Worm (Caenorhabditis elegans) whole organism, L1 larva: ENCODE data around the gene snb-2.
A peak's percentile ranks its signal among the peaks of the same experiment; 100 is the strongest.

Experiments used
- C34B4.2 ChIP-seq: sonication (generic microtip); optimal IDR thresholded peaks from 2 replicates; lab custom pipeline; 2017; ENCODE audit warnings: mild to moderate bottlenecking, missing genetic modification characterization, missing compliant biosample characterization
- F16B12.6 ChIP-seq: fragments of 150-350 bp; optimal IDR thresholded peaks from 2 replicates; lab custom pipeline; 2014; ENCODE audit warnings: missing biosample characterization, missing genetic modification characterization
- Y116A8C.19 ChIP-seq: sonication (generic microtip); optimal IDR thresholded peaks from 2 replicates; lab custom pipeline; 2016; ENCODE audit warnings: missing compliant biosample characterization, missing genetic modification characterization, borderline replicate concordance
- aly-2 ChIP-seq: fragments of 150-350 bp; optimal IDR thresholded peaks from 2 replicates; lab custom pipeline; 2014; ENCODE audit warnings: missing biosample characterization, missing genetic modification characterization
- ama-1 ChIP-seq: fragments of 150-350 bp; optimal IDR thresholded peaks from 2 replicates; lab custom pipeline; 2014
- ceh-63 ChIP-seq: fragments of 200-800 bp; sonication (Bioruptor generic); optimal IDR thresholded peaks from 2 replicates; lab custom pipeline; 2018; ENCODE audit warnings: mild to moderate bottlenecking, missing genetic modification characterization, missing compliant biosample characterization
- ceh-8 ChIP-seq: fragments of 200-800 bp; sonication (Bioruptor generic); optimal IDR thresholded peaks from 2 replicates; lab custom pipeline; 2018; ENCODE audit warnings: mild to moderate bottlenecking, missing genetic modification characterization, moderate library complexity, missing compliant biosample characterization
- ceh-82 ChIP-seq, 3 experiments: fragments of 150-350 bp in 1 of 3; sonication (generic microtip) in 2 of 3; optimal IDR thresholded peaks; 2 replicates each; lab custom pipeline; 2014 to 2017; ENCODE audit warnings: missing biosample characterization in 3 of 3, missing genetic modification characterization in 3 of 3
- ces-1 ChIP-seq: fragments of 150-350 bp; optimal IDR thresholded peaks from 2 replicates; lab custom pipeline; 2014; ENCODE audit warnings: missing biosample characterization, missing genetic modification reagents, missing genetic modification characterization
- dpl-1 ChIP-seq, 3 experiments: fragments of 150-350 bp in 2 of 3; sonication (generic microtip) in 1 of 3; optimal IDR thresholded peaks; 2 replicates each; lab custom pipeline; 2014 to 2017; ENCODE audit warnings: missing biosample characterization in 3 of 3, missing genetic modification characterization in 3 of 3, missing genetic modification reagents in 3 of 3
- dsc-1 ChIP-seq: sonication (generic microtip); optimal IDR thresholded peaks from 2 replicates; lab custom pipeline; 2016; ENCODE audit warnings: mild to moderate bottlenecking, missing genetic modification characterization, missing compliant biosample characterization
- efl-3 ChIP-seq: fragments of 200-800 bp; sonication (Bioruptor generic); optimal IDR thresholded peaks from 2 replicates; lab custom pipeline; 2018; ENCODE audit warnings: mild to moderate bottlenecking, missing genetic modification characterization, missing compliant biosample characterization
- elt-2 ChIP-seq: sonication (generic microtip); optimal IDR thresholded peaks from 2 replicates; lab custom pipeline; 2016; ENCODE audit warnings: missing genetic modification characterization, mild to moderate bottlenecking, inconsistent platforms, missing compliant biosample characterization, missing genetic modification reagents
- elt-3 ChIP-seq, 6 experiments: fragments of 150-350 bp in 1 of 6; sonication (generic microtip); optimal IDR thresholded peaks; 2 replicates each; lab custom pipeline; 2017 to 2018; ENCODE audit warnings: missing biosample characterization in 6 of 6, missing genetic modification characterization in 6 of 6, inconsistent platforms in 1 of 6
- ets-5 ChIP-seq: fragments of 200-800 bp; sonication (Bioruptor generic); IDR thresholded peaks from 2 replicates; pipeline ENCODE4 v1.3.6; 2022; ENCODE audit warnings: missing genetic modification characterization, missing compliant biosample characterization
- fkh-10 ChIP-seq: sonication (generic microtip); optimal IDR thresholded peaks from 2 replicates; lab custom pipeline; 2017; ENCODE audit warnings: missing biosample characterization, missing genetic modification reagents, missing genetic modification characterization
- fkh-8 ChIP-seq: sonication (generic microtip); optimal IDR thresholded peaks from 2 replicates; lab custom pipeline; 2016; ENCODE audit warnings: mild to moderate bottlenecking, missing genetic modification characterization, missing compliant biosample characterization
- fos-1 ChIP-seq: fragments of 150-350 bp; optimal IDR thresholded peaks from 2 replicates; lab custom pipeline; 2014; ENCODE audit warnings: missing biosample characterization, missing genetic modification characterization
- hlh-17 ChIP-seq: fragments of 200-800 bp; sonication (Bioruptor generic); optimal IDR thresholded peaks from 2 replicates; lab custom pipeline; 2018; ENCODE audit warnings: missing genetic modification characterization, mild to moderate bottlenecking, missing compliant biosample characterization, moderate library complexity, borderline replicate concordance
- hlh-4 ChIP-seq: sonication (generic microtip); optimal IDR thresholded peaks from 2 replicates; lab custom pipeline; 2016; ENCODE audit warnings: mild to moderate bottlenecking, missing genetic modification characterization, missing compliant biosample characterization
- isw-1 ChIP-seq: fragments of 200-800 bp; sonication (Bioruptor generic); IDR thresholded peaks from 2 replicates; pipeline ENCODE4 v1.3.6; 2022; ENCODE audit warnings: missing genetic modification characterization, missing compliant biosample characterization
- lin-13 ChIP-seq: fragments of 150-350 bp; optimal IDR thresholded peaks from 2 replicates; lab custom pipeline; 2014; ENCODE audit warnings: missing biosample characterization, missing genetic modification reagents, missing genetic modification characterization
- lin-14 ChIP-seq: fragments of 200-800 bp; sonication (Bioruptor generic); optimal IDR thresholded peaks from 2 replicates; lab custom pipeline; 2018; ENCODE audit warnings: mild to moderate bottlenecking, missing genetic modification characterization, moderate library complexity, missing compliant biosample characterization
- lin-39 ChIP-seq: fragments of 150-350 bp; optimal IDR thresholded peaks from 2 replicates; lab custom pipeline; 2014; ENCODE audit warnings: missing biosample characterization, missing genetic modification reagents, missing genetic modification characterization
- lir-3 ChIP-seq: sonication (generic microtip); optimal IDR thresholded peaks from 2 replicates; lab custom pipeline; 2016; ENCODE audit warnings: mild to moderate bottlenecking, missing genetic modification characterization, moderate library complexity, missing compliant biosample characterization; ENCODE audit not compliant: poor library complexity
- lsy-2 ChIP-seq, 2 experiments: fragments of 150-350 bp; optimal IDR thresholded peaks; 2 replicates each; lab custom pipeline; 2014; ENCODE audit warnings: missing biosample characterization in 2 of 2, missing genetic modification characterization in 2 of 2
- mdl-1 ChIP-seq, 2 experiments: fragments of 150-350 bp; optimal IDR thresholded peaks; 2 replicates each; lab custom pipeline; 2014 to 2017; ENCODE audit warnings: missing biosample characterization in 2 of 2, missing genetic modification characterization in 2 of 2, inconsistent platforms in 1 of 2
- mef-2 ChIP-seq: fragments of 150-350 bp; optimal IDR thresholded peaks from 2 replicates; lab custom pipeline; 2014; ENCODE audit warnings: missing biosample characterization, missing genetic modification characterization
- nhr-11 ChIP-seq: fragments of 150-350 bp; optimal IDR thresholded peaks from 2 replicates; lab custom pipeline; 2014; ENCODE audit warnings: missing biosample characterization, missing genetic modification characterization
- nhr-12 ChIP-seq: sonication (generic microtip); optimal IDR thresholded peaks from 2 replicates; lab custom pipeline; 2017; ENCODE audit warnings: missing biosample characterization, missing genetic modification characterization
- nhr-19 ChIP-seq: fragments of 200-800 bp; sonication (Bioruptor generic); conservative IDR thresholded peaks from 2 replicates; pipeline ENCODE4 v1.3.6; 2022; ENCODE audit warnings: missing genetic modification characterization, missing compliant biosample characterization
- nhr-20 ChIP-seq: sonication (generic microtip); optimal IDR thresholded peaks from 2 replicates; lab custom pipeline; 2016; ENCODE audit warnings: mild to moderate bottlenecking, missing genetic modification characterization, missing compliant biosample characterization
- nhr-237 ChIP-seq: fragments of 150-350 bp; optimal IDR thresholded peaks from 2 replicates; lab custom pipeline; 2014; ENCODE audit warnings: missing biosample characterization, missing genetic modification characterization
- nhr-71 ChIP-seq: sonication (generic microtip); optimal IDR thresholded peaks from 2 replicates; lab custom pipeline; 2016; ENCODE audit warnings: mild to moderate bottlenecking, missing genetic modification characterization, moderate library complexity, missing compliant biosample characterization
- nhr-77 ChIP-seq: fragments of 150-350 bp; optimal IDR thresholded peaks from 2 replicates; lab custom pipeline; 2014; ENCODE audit warnings: missing biosample characterization, missing genetic modification characterization
- nhr-84 ChIP-seq: sonication (generic microtip); optimal IDR thresholded peaks from 2 replicates; lab custom pipeline; 2017; ENCODE audit warnings: missing biosample characterization, missing genetic modification characterization
- pag-3 ChIP-seq: sonication (generic microtip); optimal IDR thresholded peaks from 2 replicates; lab custom pipeline; 2017; ENCODE audit warnings: missing genetic modification characterization, mild to moderate bottlenecking, missing compliant biosample characterization, antibody characterized with exemption, borderline replicate concordance; ENCODE audit not compliant: insufficient read depth
- pax-3 ChIP-seq: fragments of 200-800 bp; sonication (Bioruptor generic); optimal IDR thresholded peaks from 2 replicates; lab custom pipeline; 2018; ENCODE audit warnings: mild to moderate bottlenecking, missing genetic modification characterization, moderate library complexity, missing compliant biosample characterization
- skn-1 ChIP-seq: fragments of 150-350 bp; optimal IDR thresholded peaks from 2 replicates; lab custom pipeline; 2014; ENCODE audit warnings: missing biosample characterization, missing genetic modification characterization
- sox-4 ChIP-seq: sonication (generic microtip); optimal IDR thresholded peaks from 2 replicates; lab custom pipeline; 2016; ENCODE audit warnings: missing genetic modification characterization, missing compliant biosample characterization
- swsn-7 ChIP-seq: sonication (generic microtip); optimal IDR thresholded peaks from 2 replicates; lab custom pipeline; 2016; ENCODE audit warnings: missing genetic modification characterization, missing compliant biosample characterization
- tlp-1 ChIP-seq: fragments of 150-350 bp; optimal IDR thresholded peaks from 2 replicates; lab custom pipeline; 2014; ENCODE audit warnings: missing biosample characterization, missing genetic modification characterization
- unc-130 ChIP-seq: fragments of 150-350 bp; optimal IDR thresholded peaks from 2 replicates; lab custom pipeline; 2017; ENCODE audit warnings: missing biosample characterization, missing genetic modification characterization, inconsistent platforms
- unc-30 ChIP-seq: sonication (generic microtip); optimal IDR thresholded peaks from 2 replicates; lab custom pipeline; 2017; ENCODE audit warnings: missing biosample characterization, missing genetic modification characterization
- unc-62 ChIP-seq: fragments of 150-350 bp; optimal IDR thresholded peaks from 2 replicates; lab custom pipeline; 2014; ENCODE audit warnings: missing biosample characterization, missing genetic modification reagents, missing genetic modification characterization
- unc-98 ChIP-seq: fragments of 200-800 bp; sonication (Bioruptor generic); IDR thresholded peaks from 2 replicates; pipeline ENCODE4 v1.3.6; 2022; ENCODE audit warnings: missing genetic modification characterization, missing compliant biosample characterization
- vab-15 ChIP-seq: sonication (generic microtip); optimal IDR thresholded peaks from 2 replicates; lab custom pipeline; 2017; ENCODE audit warnings: missing genotype, mild to moderate bottlenecking, missing genetic modification characterization, missing compliant biosample characterization
- xbp-1 ChIP-seq: sonication (generic microtip); optimal IDR thresholded peaks from 2 replicates; lab custom pipeline; 2016; ENCODE audit warnings: missing genetic modification characterization, missing compliant biosample characterization
- ztf-11 ChIP-seq, 2 experiments: sonication (generic microtip); optimal IDR thresholded peaks; 2 replicates each; lab custom pipeline; 2016 to 2017; ENCODE audit warnings: missing genetic modification characterization in 2 of 2, missing biosample characterization in 1 of 2, missing compliant biosample characterization in 1 of 2
- ztf-4 ChIP-seq: fragments of 150-350 bp; optimal IDR thresholded peaks from 2 replicates; lab custom pipeline; 2014; ENCODE audit warnings: missing biosample characterization, missing genetic modification characterization

Gene snb-2

ce11 chrV:12331820-12332219, 13.9 kb downstream of the snb-2 start (continued):
- TF ChIP-seq ceh-8 (GFP tag; lab: Kevin White, UChicago) (no peak), nhr-20 (tag; lab: Kevin White, UChicago) (peak; percentile 10), F16B12.6 (tag; lab: Kevin White, UChicago) (no peak), ces-1 (GFP tag; lab: Kevin White, UChicago) (no peak), pax-3 (tag; lab: Kevin White, UChicago) (no peak), mef-2 (tag; lab: Kevin White, UChicago) (no peak), ztf-4 (tag; lab: Kevin White, UChicago) (no peak), ama-1 (lab: Kevin White, UChicago) (no peak), nhr-12 (tag; lab: Kevin White, UChicago) (no peak), nhr-19 (GFP tag; lab: Robert Waterston, UW) (peak; percentile 38; the same call in 1 of the 2 replicates), swsn-7 (tag; lab: Kevin White, UChicago) (no peak), nhr-11 (tag; lab: Kevin White, UChicago) (no peak), skn-1 (no peak), nhr-84 (tag; lab: Kevin White, UChicago) (no peak), ceh-82 (tag; optimal IDR thresholded peaks at IDR 0.05; lab: Kevin White, UChicago) (peak in 1 of 3 experiments; percentile 30), isw-1 (GFP tag; lab: Robert Waterston, UW) (no peak), Y116A8C.19 (tag; lab: Kevin White, UChicago) (no peak), fkh-10 (GFP tag; lab: Kevin White, UChicago) (no peak), hlh-4 (tag; lab: Kevin White, UChicago) (no peak), sox-4 (no peak), unc-130 (no peak), fos-1 (tag; lab: Kevin White, UChicago) (no peak), aly-2 (no peak), unc-30 (no peak), lin-39 (tag; lab: Kevin White, UChicago) (no peak), elt-2 (tag; lab: Kevin White, UChicago) (no peak), elt-3 (tag; optimal IDR thresholded peaks at IDR 0.05; lab: Kevin White, UChicago) (no peak), tlp-1 (tag; lab: Kevin White, UChicago) (no peak), lir-3 (tag; lab: Kevin White, UChicago) (no peak), pag-3 (tag; lab: Kevin White, UChicago) (no peak), nhr-77 (tag; lab: Kevin White, UChicago) (no peak), efl-3 (GFP tag; lab: Kevin White, UChicago) (no peak), ets-5 (GFP tag; lab: Robert Waterston, UW) (no peak), vab-15 (no peak), lsy-2 (tag; optimal IDR thresholded peaks at IDR 0.05; lab: Kevin White, UChicago) (peak; percentile 29 to 51), unc-62 (no peak), mdl-1 (tag; optimal IDR thresholded peaks at IDR 0.05; lab: Kevin White, UChicago) (peak in 1 of 2 experiments; percentile 42), dpl-1 (GFP tag; optimal IDR thresholded peaks at IDR 0.05; lab: Kevin White, UChicago) (peak in 2 of 3 experiments; percentile 22 to 32), fkh-8 (no peak), hlh-17 (no peak), C34B4.2 (tag; lab: Kevin White, UChicago) (no peak), lin-14 (GFP tag; lab: Kevin White, UChicago) (peak; percentile 20), ztf-11 (tag; optimal IDR thresholded peaks at IDR 0.05; lab: Kevin White, UChicago) (no peak), nhr-237 (tag; lab: Kevin White, UChicago) (no peak), lin-13 (no peak), nhr-71 (tag; lab: Kevin White, UChicago) (peak; percentile 55), xbp-1 (tag; lab: Kevin White, UChicago) (no peak), unc-98 (no peak), ceh-63 (no peak), dsc-1 (no peak)
